Worm (Caenorhabditis elegans): Measurements from ENCODE around the gene fbxa-139.

Gene fbxa-139

DNA sequence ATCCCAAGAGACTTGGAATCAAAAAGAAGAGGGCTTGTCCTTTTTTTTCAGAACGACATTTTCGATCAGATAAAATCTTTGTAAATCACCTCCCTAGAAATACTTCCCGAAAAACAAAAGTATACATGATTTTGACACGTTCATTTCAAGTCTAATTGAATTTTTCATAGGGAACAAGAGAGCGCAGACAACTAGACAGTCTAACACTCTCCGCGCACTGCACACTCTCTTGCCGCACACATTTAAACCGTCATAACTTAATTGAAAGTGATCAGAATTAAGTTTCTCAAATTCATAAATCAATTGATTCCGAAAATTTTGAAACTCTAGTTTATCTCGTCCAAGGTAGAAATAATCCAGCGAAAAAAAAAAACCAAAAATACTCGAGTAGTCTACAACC is 34.7 kb downstream of the fbxa-139 start:
- TF ChIP-seq hmbx-1 (tag; optimal IDR thresholded peaks at IDR 0.05) (no peak), aly-1 (tag; optimal IDR thresholded peaks at IDR 0.05) (no peak), tbx-11 (GFP tag; IDR thresholded peaks at IDR 0.05) (no peak), flt-1 (GFP tag; IDR thresholded peaks at IDR 0.05) (no peak), hmg-4 (GFP tag; optimal IDR thresholded peaks at IDR 0.05) (no peak)

DNA sequence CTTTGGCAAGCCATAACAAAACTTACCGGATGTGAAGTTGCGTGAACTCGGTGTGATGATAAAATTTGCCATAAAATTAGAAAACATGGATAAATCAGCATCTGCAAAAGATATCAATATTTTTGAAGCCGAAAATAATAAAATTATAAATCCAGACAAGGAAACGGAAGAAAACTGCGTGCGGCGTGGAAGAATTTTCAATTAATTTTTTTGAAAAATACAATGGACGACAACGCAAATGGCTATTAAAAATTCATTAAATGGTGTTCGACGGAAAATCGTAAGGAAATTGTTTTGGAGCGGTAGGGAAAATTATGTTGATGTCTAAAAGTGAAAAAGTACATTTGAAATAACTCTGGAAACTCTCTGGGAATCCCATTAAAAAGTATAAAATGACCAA is 35.4 kb downstream of the fbxa-139 start, which contains the start of gene acr-18:
Gene acr-18, minus strand, starts transcription at position 101 of the 400 bp plus-strand sequence.
- TF ChIP-seq hmg-4 (GFP tag; optimal IDR thresholded peaks at IDR 0.05) (no peak), hmbx-1 (tag; optimal IDR thresholded peaks at IDR 0.05) (no peak), ama-1 (optimal IDR thresholded peaks at IDR 0.05) (no peak), tbx-37 (GFP tag; conservative IDR thresholded peaks at IDR 0.05) (no peak), tbx-11 (GFP tag; IDR thresholded peaks at IDR 0.05) (no peak), ceh-36 (tag; optimal IDR thresholded peaks at IDR 0.05) (no peak), scrt-1 (GFP tag; IDR thresholded peaks at IDR 0.05) (no peak), flt-1 (GFP tag; IDR thresholded peaks at IDR 0.05) (no peak), hnd-1 (tag; optimal IDR thresholded peaks at IDR 0.05) (no peak), pes-1 (GFP tag; IDR thresholded peaks at IDR 0.05) (no peak), ceh-13 (GFP tag; optimal IDR thresholded peaks at IDR 0.05) (no peak)

DNA sequence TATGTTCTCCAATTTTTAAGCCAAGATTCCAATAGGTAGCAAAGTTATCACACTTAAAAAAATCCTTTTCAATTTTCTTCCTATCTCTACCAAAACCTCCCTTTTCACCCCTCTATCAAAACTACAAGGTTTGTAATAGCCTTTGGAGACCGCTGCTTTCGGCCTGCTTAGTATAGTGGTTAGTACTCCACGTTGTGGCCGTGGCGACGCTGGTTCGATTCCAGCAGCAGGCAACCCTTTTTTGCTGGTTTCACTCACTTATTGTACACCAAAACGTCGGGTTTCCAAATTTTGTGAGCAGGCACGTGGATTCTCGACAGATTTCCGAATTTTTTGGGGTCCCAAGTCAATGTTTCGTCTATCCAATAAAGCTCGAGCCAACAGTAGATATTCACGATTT is 40.6 kb downstream of the fbxa-139 start:
- TF ChIP-seq sea-1 (GFP tag; conservative IDR thresholded peaks at IDR 0.05) (no peak), ets-7 (tag; optimal IDR thresholded peaks at IDR 0.05) (no peak), aly-1 (tag; optimal IDR thresholded peaks at IDR 0.05) (no peak), hmg-4 (GFP tag; optimal IDR thresholded peaks at IDR 0.05) (peak; percentile 35), tra-4 (tag; optimal IDR thresholded peaks at IDR 0.05) (no peak), hnd-1 (tag; optimal IDR thresholded peaks at IDR 0.05) (peak; percentile 41), ama-1 (optimal IDR thresholded peaks at IDR 0.05) (no peak), pes-1 (GFP tag; IDR thresholded peaks at IDR 0.05) (peak; percentile 76), scrt-1 (GFP tag; IDR thresholded peaks at IDR 0.05) (0 out of 2 replicates have a peak, but pooled peaks have one; percentile 39), flt-1 (GFP tag; IDR thresholded peaks at IDR 0.05) (peak; percentile 65), ceh-13 (GFP tag; optimal IDR thresholded peaks at IDR 0.05) (peak; percentile 17), F13C5.2 (tag; optimal IDR thresholded peaks at IDR 0.05) (peak; percentile 15), ceh-36 (tag; optimal IDR thresholded peaks at IDR 0.05) (peak; percentile 46), tbx-37 (GFP tag; conservative IDR thresholded peaks at IDR 0.05) (peak; percentile 45; the same call in 1 of the 2 replicates), B0310.2 (tag; optimal IDR thresholded peaks at IDR 0.05) (no peak), hmbx-1 (tag; optimal IDR thresholded peaks at IDR 0.05) (no peak), tbx-11 (GFP tag; IDR thresholded peaks at IDR 0.05) (peak; percentile 67)

DNA sequence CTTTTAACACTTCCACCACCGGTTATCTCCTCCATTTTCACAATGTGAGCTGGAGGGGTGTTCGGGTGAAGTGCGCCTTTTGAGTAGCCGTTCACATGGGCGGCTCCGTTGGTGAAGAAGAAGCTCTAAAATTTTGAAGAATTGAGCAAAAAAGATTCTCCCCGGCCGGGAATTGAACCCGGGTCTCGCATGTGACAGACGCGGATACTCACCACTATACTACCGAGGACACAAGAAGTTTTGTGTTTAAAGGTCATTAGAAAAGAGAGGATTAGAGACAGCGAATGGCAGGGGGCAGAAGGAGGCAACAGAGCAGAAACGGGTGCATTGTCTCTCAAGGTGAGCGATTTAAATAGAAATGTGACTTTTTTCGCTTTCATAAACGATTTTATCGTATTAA is 42.8 kb downstream of the fbxa-139 start:
- peak; percentile 71 for TF ChIP-seq tra-4 (tag; optimal IDR thresholded peaks at IDR 0.05)
- peak; percentile 86 for TF ChIP-seq aly-1 (tag; optimal IDR thresholded peaks at IDR 0.05)
- peak; percentile 80 for TF ChIP-seq hnd-1 (tag; optimal IDR thresholded peaks at IDR 0.05)
- TF ChIP-seq flt-1 (GFP tag; IDR thresholded peaks at IDR 0.05), result peak; percentile 92
- peak; percentile 92 for TF ChIP-seq hmg-4 (GFP tag; optimal IDR thresholded peaks at IDR 0.05)
- TF ChIP-seq ama-1 (optimal IDR thresholded peaks at IDR 0.05), result no peak
- peak; percentile 57 for TF ChIP-seq ets-7 (tag; optimal IDR thresholded peaks at IDR 0.05)
- TF ChIP-seq sea-1 (GFP tag; conservative IDR thresholded peaks at IDR 0.05), result peak; percentile 89
- peak; percentile 82 for TF ChIP-seq B0310.2 (tag; optimal IDR thresholded peaks at IDR 0.05)
- peak; percentile 95 for TF ChIP-seq ceh-36 (tag; optimal IDR thresholded peaks at IDR 0.05)
- TF ChIP-seq tbx-37 (GFP tag; conservative IDR thresholded peaks at IDR 0.05), result peak; percentile 92
- TF ChIP-seq scrt-1 (GFP tag; IDR thresholded peaks at IDR 0.05), result peak; percentile 92
- TF ChIP-seq tbx-11 (GFP tag; IDR thresholded peaks at IDR 0.05), result peak; percentile 89
- TF ChIP-seq hmbx-1 (tag; optimal IDR thresholded peaks at IDR 0.05), result peak; percentile 59
- peak; percentile 92 for TF ChIP-seq pes-1 (GFP tag; IDR thresholded peaks at IDR 0.05)
- TF ChIP-seq F13C5.2 (tag; optimal IDR thresholded peaks at IDR 0.05), result peak; percentile 91
- TF ChIP-seq ceh-13 (GFP tag; optimal IDR thresholded peaks at IDR 0.05), result peak; percentile 77

DNA sequence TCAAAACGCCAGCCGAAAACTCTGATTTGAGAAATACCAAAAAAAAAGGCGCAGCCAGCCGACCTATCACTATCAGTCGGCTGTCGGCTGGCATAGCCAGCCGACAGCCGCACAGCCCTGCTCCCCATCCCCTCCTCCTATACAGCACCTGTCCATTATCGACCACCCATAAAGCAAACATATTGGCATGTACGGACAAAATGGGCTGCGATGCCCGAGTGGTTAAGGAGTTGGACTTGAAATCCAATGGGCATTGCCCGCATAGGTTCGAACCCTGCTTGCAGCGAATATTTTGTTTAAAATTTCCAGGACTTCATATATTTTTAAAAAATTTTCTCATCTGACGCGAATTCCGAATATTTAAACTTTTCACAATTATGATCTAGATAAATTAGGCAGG is 44.1 kb downstream of the fbxa-139 start:
- TF ChIP-seq pes-1 (GFP tag; IDR thresholded peaks at IDR 0.05) (0 out of 2 replicates have a peak, but pooled peaks have one; percentile 48), tra-4 (tag; optimal IDR thresholded peaks at IDR 0.05) (no peak), ceh-36 (tag; optimal IDR thresholded peaks at IDR 0.05) (peak; percentile 2), flt-1 (GFP tag; IDR thresholded peaks at IDR 0.05) (peak; percentile 11; the same call in 1 of the 2 replicates)

DNA sequence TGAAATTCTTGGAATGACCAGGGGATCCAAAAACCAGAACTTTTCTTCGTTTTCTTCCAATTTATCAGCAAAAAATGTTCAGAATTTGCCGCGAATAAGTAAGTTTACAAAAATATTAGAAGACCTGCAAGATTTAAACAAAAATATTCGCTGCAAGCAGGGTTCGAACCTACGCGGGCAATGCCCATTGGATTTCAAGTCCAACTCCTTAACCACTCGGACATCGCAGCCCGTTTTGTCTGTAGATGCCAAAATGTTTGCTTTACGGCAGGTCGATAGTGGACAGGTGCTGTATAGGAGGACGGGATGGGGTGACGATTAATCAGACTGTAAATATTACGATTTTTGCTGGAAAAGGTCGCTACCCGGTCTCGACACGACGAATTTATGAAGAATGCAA is 46.7 kb downstream of the fbxa-139 start:
- TF ChIP-seq B0310.2 (tag; optimal IDR thresholded peaks at IDR 0.05), result no peak
- TF ChIP-seq pes-1 (GFP tag; IDR thresholded peaks at IDR 0.05), result peak; percentile 65; the same call in 1 of the 2 replicates
- TF ChIP-seq hnd-1 (tag; optimal IDR thresholded peaks at IDR 0.05), result no peak
- TF ChIP-seq sea-1 (GFP tag; conservative IDR thresholded peaks at IDR 0.05), result no peak
- TF ChIP-seq hmg-4 (GFP tag; optimal IDR thresholded peaks at IDR 0.05), result no peak
- TF ChIP-seq tbx-11 (GFP tag; IDR thresholded peaks at IDR 0.05), result peak; percentile 46; the same call in 1 of the 2 replicates
- no peak for TF ChIP-seq ama-1 (optimal IDR thresholded peaks at IDR 0.05)
- no peak for TF ChIP-seq hmbx-1 (tag; optimal IDR thresholded peaks at IDR 0.05)
- TF ChIP-seq scrt-1 (GFP tag; IDR thresholded peaks at IDR 0.05), result peak; percentile 36; the same call in 1 of the 2 replicates
- TF ChIP-seq ceh-13 (GFP tag; optimal IDR thresholded peaks at IDR 0.05), result no peak
- no peak for TF ChIP-seq aly-1 (tag; optimal IDR thresholded peaks at IDR 0.05)
- 0 out of 2 replicates have a peak, but pooled peaks have one; percentile 34 for TF ChIP-seq flt-1 (GFP tag; IDR thresholded peaks at IDR 0.05)
- no peak for TF ChIP-seq ets-7 (tag; optimal IDR thresholded peaks at IDR 0.05)
- TF ChIP-seq tbx-37 (GFP tag; conservative IDR thresholded peaks at IDR 0.05), result no peak
- no peak for TF ChIP-seq F13C5.2 (tag; optimal IDR thresholded peaks at IDR 0.05)
- no peak for TF ChIP-seq tra-4 (tag; optimal IDR thresholded peaks at IDR 0.05)
- no peak for TF ChIP-seq ceh-36 (tag; optimal IDR thresholded peaks at IDR 0.05)

DNA sequence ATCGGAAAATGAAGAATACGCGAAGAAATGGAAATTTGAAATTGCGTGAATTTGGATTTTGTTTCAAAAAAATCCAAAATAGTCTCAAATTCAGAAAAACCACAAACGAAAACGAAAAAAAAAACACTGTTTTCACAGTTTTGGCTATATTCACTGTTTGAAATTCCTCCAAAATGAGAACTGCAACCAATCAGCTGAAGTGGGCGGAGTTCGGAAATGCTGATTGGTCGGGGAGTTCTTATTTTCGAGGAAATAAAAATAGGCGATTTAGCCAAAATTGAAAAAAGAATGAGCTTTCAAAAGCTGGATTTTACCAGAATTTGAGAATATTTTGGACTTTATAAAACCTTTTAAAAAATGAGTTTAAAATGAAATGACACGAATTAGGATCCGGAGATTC is 49.6 kb downstream of the fbxa-139 start, which contains the start of gene glb-14:
Gene glb-14, minus strand, starts transcription at position 97 of the 400 bp plus-strand sequence.
- TF ChIP-seq ama-1 (optimal IDR thresholded peaks at IDR 0.05) (no peak), B0310.2 (tag; optimal IDR thresholded peaks at IDR 0.05) (no peak), tbx-37 (GFP tag; conservative IDR thresholded peaks at IDR 0.05) (no peak), flt-1 (GFP tag; IDR thresholded peaks at IDR 0.05) (no peak), hmg-4 (GFP tag; optimal IDR thresholded peaks at IDR 0.05) (no peak), pes-1 (GFP tag; IDR thresholded peaks at IDR 0.05) (no peak), scrt-1 (GFP tag; IDR thresholded peaks at IDR 0.05) (no peak), hnd-1 (tag; optimal IDR thresholded peaks at IDR 0.05) (no peak), aly-1 (tag; optimal IDR thresholded peaks at IDR 0.05) (no peak), ets-7 (tag; optimal IDR thresholded peaks at IDR 0.05) (no peak), sea-1 (GFP tag; conservative IDR thresholded peaks at IDR 0.05) (no peak), F13C5.2 (tag; optimal IDR thresholded peaks at IDR 0.05) (no peak), ceh-36 (tag; optimal IDR thresholded peaks at IDR 0.05) (no peak), hmbx-1 (tag; optimal IDR thresholded peaks at IDR 0.05) (no peak), tbx-11 (GFP tag; IDR thresholded peaks at IDR 0.05) (no peak), ceh-13 (GFP tag; optimal IDR thresholded peaks at IDR 0.05) (no peak), tra-4 (tag; optimal IDR thresholded peaks at IDR 0.05) (no peak)
